Worm (Caenorhabditis elegans) whole organism, young adult: ENCODE measurements around the gene hsp-110.

Experiments
- C06A6.2 ChIP-seq: fragments of 200-800 bp; sonication (Bioruptor generic); conservative IDR thresholded peaks from 2 replicates; pipeline ENCODE4 v1.3.6; 2022; ENCODE audit warnings: missing genetic modification characterization, missing compliant biosample characterization
- C17E4.6 ChIP-seq: fragments of 200-800 bp; sonication (Bioruptor generic); IDR thresholded peaks from 2 replicates; pipeline ENCODE4 v1.3.6; 2022; ENCODE audit warnings: missing genetic modification reagents, missing genetic modification characterization, missing compliant biosample characterization
- F10E7.11 ChIP-seq: sonication (generic microtip); optimal IDR thresholded peaks from 2 replicates; lab custom pipeline; 2017; ENCODE audit warnings: mild to moderate bottlenecking, missing genetic modification characterization, moderate library complexity, missing compliant biosample characterization
- F39B2.1 ChIP-seq: fragments of 200-800 bp; sonication (Bioruptor generic); IDR thresholded peaks from 2 replicates; pipeline ENCODE4 v1.3.6; 2022; ENCODE audit warnings: missing genetic modification reagents, missing genetic modification characterization, missing compliant biosample characterization
- T07F8.4 ChIP-seq: sonication (generic microtip); optimal IDR thresholded peaks from 2 replicates; lab custom pipeline; 2016; ENCODE audit warnings: mild to moderate bottlenecking, missing genetic modification characterization, moderate library complexity, missing compliant biosample characterization
- Y56A3A.18 ChIP-seq: fragments of 200-800 bp; sonication (Bioruptor generic); IDR thresholded peaks from 2 replicates; pipeline ENCODE4 v1.3.6; 2022; ENCODE audit warnings: missing genetic modification reagents, missing genetic modification characterization, missing compliant biosample characterization
- Y79H2A.3 ChIP-seq: fragments of 200-800 bp; sonication (Bioruptor generic); conservative IDR thresholded peaks from 2 replicates; pipeline ENCODE4 v1.3.6; 2022; ENCODE audit warnings: missing genetic modification reagents, missing genetic modification characterization, missing compliant biosample characterization
- Y95B8A.8 ChIP-seq: fragments of 200-800 bp; sonication (Bioruptor generic); IDR thresholded peaks from 2 replicates; pipeline ENCODE4 v1.3.6; 2022; ENCODE audit warnings: missing genetic modification reagents, missing genetic modification characterization, missing compliant biosample characterization
- akir-1 ChIP-seq: fragments of 200-800 bp; sonication (Bioruptor generic); optimal IDR thresholded peaks from 2 replicates; lab custom pipeline; 2018; ENCODE audit warnings: mild to moderate bottlenecking, missing genetic modification characterization, moderate library complexity, missing compliant biosample characterization
- ama-1 ChIP-seq, 3 experiments: fragments of 150-350 bp in 1 of 3; sonication (generic microtip) in 2 of 3; optimal IDR thresholded peaks; 2 replicates each; lab custom pipeline; 2014 to 2018; ENCODE audit warnings: missing biosample characterization in 2 of 3, missing genetic modification characterization in 2 of 3, missing genetic modification reagents in 2 of 3
- aptf-3 ChIP-seq: fragments of 200-800 bp; sonication (Bioruptor generic); IDR thresholded peaks from 2 replicates; pipeline ENCODE4 v1.3.6; 2022; ENCODE audit warnings: missing genetic modification characterization, missing compliant biosample characterization
- atf-7 ChIP-seq: sonication (generic microtip); optimal IDR thresholded peaks from 2 replicates; lab custom pipeline; 2017; ENCODE audit warnings: mild to moderate bottlenecking, missing genetic modification characterization, missing compliant biosample characterization
- attf-3 ChIP-seq: fragments of 200-800 bp; sonication (Bioruptor generic); conservative IDR thresholded peaks from 2 replicates; pipeline ENCODE4 v1.3.6; 2022; ENCODE audit warnings: missing genetic modification reagents, missing genetic modification characterization, missing compliant biosample characterization
- ccch-3 ChIP-seq: fragments of 200-800 bp; sonication (Bioruptor generic); optimal IDR thresholded peaks from 2 replicates; lab custom pipeline; 2018; ENCODE audit warnings: mild to moderate bottlenecking, missing genetic modification characterization, missing compliant biosample characterization
- cebp-1 ChIP-seq, 2 experiments: fragments of 200-800 bp in 1 of 2; sonication (Bioruptor generic) in 1 of 2; sonication (generic microtip) in 1 of 2; IDR thresholded peaks in 1 of 2; optimal IDR thresholded peaks in 1 of 2; 2 replicates each; pipeline versions ENCODE4 v1.3.6 to Lab custom; 2017 to 2022; ENCODE audit warnings: missing compliant biosample characterization in 2 of 2, missing genetic modification characterization in 2 of 2, mild to moderate bottlenecking in 1 of 2, missing genetic modification reagents in 1 of 2, moderate library complexity in 1 of 2
- ceh-40 ChIP-seq: fragments of 200-800 bp; sonication (Bioruptor generic); IDR thresholded peaks from 2 replicates; pipeline ENCODE4 v1.3.6; 2022; ENCODE audit warnings: missing genetic modification characterization, missing compliant biosample characterization
- ceh-58 ChIP-seq: fragments of 200-800 bp; sonication (Bioruptor generic); IDR thresholded peaks from 2 replicates; pipeline ENCODE4 v1.3.6; 2022; ENCODE audit warnings: missing genetic modification characterization, missing compliant biosample characterization
- dpl-1 ChIP-seq: fragments of 150-350 bp; optimal IDR thresholded peaks from 2 replicates; lab custom pipeline; 2014; ENCODE audit warnings: missing biosample characterization, missing genetic modification reagents, missing genetic modification characterization
- egl-18 ChIP-seq: fragments of 200-800 bp; sonication (Bioruptor generic); IDR thresholded peaks from 2 replicates; pipeline ENCODE4 v1.3.6; 2022; ENCODE audit warnings: missing genetic modification reagents, missing genetic modification characterization, missing compliant biosample characterization
- egl-44 ChIP-seq: fragments of 200-800 bp; sonication (Bioruptor generic); IDR thresholded peaks from 2 replicates; pipeline ENCODE4 v1.3.6; 2022; ENCODE audit warnings: missing genetic modification reagents, missing genetic modification characterization, missing compliant biosample characterization
- egrh-3 ChIP-seq: fragments of 200-800 bp; sonication (Bioruptor generic); IDR thresholded peaks from 2 replicates; pipeline ENCODE4 v1.3.6; 2022; ENCODE audit warnings: missing genetic modification reagents, missing genetic modification characterization, missing compliant biosample characterization
- fkh-3 ChIP-seq: sonication (generic microtip); optimal IDR thresholded peaks from 2 replicates; lab custom pipeline; 2016; ENCODE audit warnings: mild to moderate bottlenecking, missing genetic modification characterization, missing compliant biosample characterization
- gei-17 ChIP-seq: fragments of 200-800 bp; sonication (Bioruptor generic); optimal IDR thresholded peaks from 2 replicates; lab custom pipeline; 2018; ENCODE audit warnings: mild to moderate bottlenecking, missing genetic modification characterization, missing compliant biosample characterization
- hlh-26 ChIP-seq: fragments of 200-800 bp; sonication (Bioruptor generic); conservative IDR thresholded peaks from 2 replicates; pipeline ENCODE4 v1.3.6; 2022; ENCODE audit warnings: missing genetic modification reagents, missing genetic modification characterization, missing compliant biosample characterization
- hmg-20 ChIP-seq: fragments of 200-800 bp; sonication (Bioruptor generic); IDR thresholded peaks from 2 replicates; pipeline ENCODE4 v1.3.6; 2022; ENCODE audit warnings: missing genetic modification reagents, missing genetic modification characterization, missing compliant biosample characterization
- lag-1 ChIP-seq: fragments of 200-800 bp; sonication (Bioruptor generic); IDR thresholded peaks from 2 replicates; pipeline ENCODE4 v1.3.6; 2022; ENCODE audit warnings: missing genetic modification reagents, missing genetic modification characterization, missing compliant biosample characterization
- lin-26 ChIP-seq: fragments of 200-800 bp; sonication (Bioruptor generic); IDR thresholded peaks from 2 replicates; pipeline ENCODE4 v1.3.6; 2022; ENCODE audit warnings: missing genetic modification reagents, missing genetic modification characterization, missing compliant biosample characterization
- lin-40 ChIP-seq: sonication (generic microtip); optimal IDR thresholded peaks from 2 replicates; lab custom pipeline; 2016; ENCODE audit warnings: missing genetic modification characterization, mild to moderate bottlenecking, missing compliant biosample characterization, missing genotype, missing genetic modification reagents
- madf-3 ChIP-seq: fragments of 200-800 bp; sonication (Bioruptor generic); IDR thresholded peaks from 2 replicates; pipeline ENCODE4 v1.3.6; 2022; ENCODE audit warnings: missing genetic modification reagents, missing genetic modification characterization, missing compliant biosample characterization
- madf-6 ChIP-seq: fragments of 200-800 bp; sonication (Bioruptor generic); IDR thresholded peaks from 2 replicates; pipeline ENCODE4 v1.3.6; 2022; ENCODE audit warnings: missing genetic modification reagents, missing genetic modification characterization, missing compliant biosample characterization
- madf-8 ChIP-seq: fragments of 200-800 bp; sonication (Bioruptor generic); conservative IDR thresholded peaks from 2 replicates; pipeline ENCODE4 v1.3.6; 2022; ENCODE audit warnings: missing genetic modification reagents, missing genetic modification characterization, missing compliant biosample characterization
- nhr-179 ChIP-seq: sonication (generic microtip); optimal IDR thresholded peaks from 2 replicates; lab custom pipeline; 2016; ENCODE audit warnings: mild to moderate bottlenecking, missing genetic modification characterization, missing compliant biosample characterization
- nhr-80 ChIP-seq: sonication (generic microtip); optimal IDR thresholded peaks from 2 replicates; lab custom pipeline; 2016; ENCODE audit warnings: missing genetic modification characterization, missing compliant biosample characterization
- nhr-90 ChIP-seq: sonication (generic microtip); optimal IDR thresholded peaks from 2 replicates; lab custom pipeline; 2016; ENCODE audit warnings: missing genotype, mild to moderate bottlenecking, missing genetic modification characterization, missing compliant biosample characterization
- rcor-1 ChIP-seq: fragments of 200-800 bp; sonication (Bioruptor generic); IDR thresholded peaks from 2 replicates; pipeline ENCODE4 v1.3.6; 2022; ENCODE audit warnings: missing genetic modification reagents, missing genetic modification characterization, missing compliant biosample characterization
- rec-8 ChIP-seq, 2 experiments: sonication (generic microtip); optimal IDR thresholded peaks; 2 replicates each; lab custom pipeline; 2016; ENCODE audit warnings: mild to moderate bottlenecking in 2 of 2, missing genetic modification characterization in 2 of 2, missing genetic modification reagents in 2 of 2, missing genotype in 2 of 2, missing biosample characterization in 1 of 2, missing compliant biosample characterization in 1 of 2, moderate library complexity in 1 of 2
- sdz-38 ChIP-seq: sonication (generic microtip); optimal IDR thresholded peaks from 2 replicates; lab custom pipeline; 2016; ENCODE audit warnings: missing genotype, missing genetic modification characterization, missing compliant biosample characterization
- sea-2 ChIP-seq: fragments of 200-800 bp; sonication (Bioruptor generic); IDR thresholded peaks from 2 replicates; pipeline ENCODE4 v1.3.6; 2022; ENCODE audit warnings: missing genetic modification characterization, missing compliant biosample characterization
- snpc-1.3 ChIP-seq: sonication (generic microtip); optimal IDR thresholded peaks from 2 replicates; lab custom pipeline; 2017; ENCODE audit warnings: missing genetic modification characterization, mild to moderate bottlenecking, missing compliant biosample characterization, antibody characterized with exemption, moderate library complexity, missing genotype, missing genetic modification reagents; ENCODE audit not compliant: insufficient read depth
- snpc-3.4 ChIP-seq: sonication (generic microtip); optimal IDR thresholded peaks from 2 replicates; lab custom pipeline; 2017; ENCODE audit warnings: missing genetic modification characterization, mild to moderate bottlenecking, missing compliant biosample characterization, antibody characterized with exemption, moderate library complexity, missing genotype, missing genetic modification reagents
- snpc-4 ChIP-seq, 5 experiments: fragments of 150-350 bp in 1 of 5; sonication (generic microtip) in 4 of 5; optimal IDR thresholded peaks; 2 replicates each; lab custom pipeline; 2014 to 2018; ENCODE audit warnings: missing genetic modification characterization in 5 of 5, missing biosample characterization in 3 of 5, antibody characterized with exemption in 2 of 5, mild to moderate bottlenecking in 2 of 5, missing compliant biosample characterization in 2 of 5, missing genotype in 2 of 5, moderate library complexity in 2 of 5, missing genetic modification reagents in 1 of 5
- tbp1 ChIP-seq: fragments of 200-800 bp; sonication (Bioruptor generic); optimal IDR thresholded peaks from 2 replicates; lab custom pipeline; 2018; ENCODE audit warnings: mild to moderate bottlenecking, missing genetic modification characterization, missing compliant biosample characterization
- tlf-1 ChIP-seq: fragments of 200-800 bp; sonication (Bioruptor generic); optimal IDR thresholded peaks from 2 replicates; lab custom pipeline; 2018; ENCODE audit warnings: mild to moderate bottlenecking, missing genetic modification characterization, missing compliant biosample characterization
- unc-62 ChIP-seq: fragments of 150-350 bp; optimal IDR thresholded peaks from 2 replicates; lab custom pipeline; 2014; ENCODE audit warnings: missing biosample characterization, missing genetic modification reagents, missing genetic modification characterization
- ztf-22 ChIP-seq: fragments of 200-800 bp; sonication (Bioruptor generic); optimal IDR thresholded peaks from 2 replicates; lab custom pipeline; 2018; ENCODE audit warnings: mild to moderate bottlenecking, missing genetic modification characterization, moderate library complexity, missing compliant biosample characterization
- ztf-25 ChIP-seq: fragments of 200-800 bp; sonication (Bioruptor generic); IDR thresholded peaks from 2 replicates; pipeline ENCODE4 v1.3.6; 2022; ENCODE audit warnings: missing genetic modification reagents, missing genetic modification characterization, missing compliant biosample characterization

Gene hsp-110

ce11 chrIII:8446940-8447403, 263 bp upstream of the hsp-110 start, which contains the start of gene rpn-3 (continued):
- TF ChIP-seq attf-3 (peak; percentile 84), ztf-25 (no peak), sdz-38 (tag; lab: Kevin White, UChicago) (no peak), atf-7 (tag; lab: Kevin White, UChicago) (peak; percentile 89), lin-26 (GFP tag; lab: Robert Waterston, UW) (no peak), lag-1 (GFP tag; lab: Robert Waterston, UW) (no peak), C06A6.2 (GFP tag; lab: Robert Waterston, UW) (peak; percentile 84), C17E4.6 (GFP tag; lab: Robert Waterston, UW) (peak; percentile 89; the same call in 1 of the 2 replicates), rcor-1 (GFP tag; lab: Robert Waterston, UW) (peak; percentile 94), ceh-40 (no peak), F10E7.11 (tag; lab: Kevin White, UChicago) (no peak), nhr-80 (tag; lab: Kevin White, UChicago) (peak; percentile 19), Y56A3A.18 (GFP tag; lab: Robert Waterston, UW) (peak; percentile 71), snpc-1.3 (tag; lab: Kevin White, UChicago) (peak; percentile 78), madf-6 (GFP tag; lab: Robert Waterston, UW) (peak; percentile 96), tlf-1 (GFP tag; lab: Kevin White, UChicago) (peak; percentile 96), gei-17 (GFP tag; lab: Kevin White, UChicago) (peak; percentile 77), sea-2 (no peak), nhr-90 (tag; lab: Kevin White, UChicago) (no peak), hmg-20 (GFP tag; lab: Robert Waterston, UW) (0 out of 2 replicates have a peak, but pooled peaks have one; percentile 68), madf-8 (GFP tag; lab: Robert Waterston, UW) (peak; percentile 80), rec-8 (tag; optimal IDR thresholded peaks at IDR 0.05; lab: Kevin White, UChicago) (peak in 1 of 2 experiments; percentile 26), fkh-3 (no peak), aptf-3 (GFP tag; lab: Robert Waterston, UW) (0 out of 2 replicates have a peak, but pooled peaks have one; percentile 32), madf-3 (GFP tag; lab: Robert Waterston, UW) (peak; percentile 94), egrh-3 (GFP tag; lab: Robert Waterston, UW) (no peak), ama-1 (optimal IDR thresholded peaks at IDR 0.05; lab: Kevin White, UChicago) (no peak), ama-1 (GFP tag; optimal IDR thresholded peaks at IDR 0.05; lab: Kevin White, UChicago) (no peak), cebp-1 (GFP tag; IDR thresholded peaks at IDR 0.05; lab: Robert Waterston, UW) (peak; percentile 65), cebp-1 (tag; optimal IDR thresholded peaks at IDR 0.05; lab: Kevin White, UChicago) (peak; percentile 77), hlh-26 (GFP tag; lab: Robert Waterston, UW) (no peak), Y79H2A.3 (GFP tag; lab: Robert Waterston, UW) (0 out of 2 replicates have a peak, but pooled peaks have one; percentile 56), tbp1 (GFP tag; lab: Kevin White, UChicago) (peak; percentile 79), F39B2.1 (GFP tag; lab: Robert Waterston, UW) (0 out of 2 replicates have a peak, but pooled peaks have one; percentile 71), Y95B8A.8 (GFP tag; lab: Robert Waterston, UW) (peak; percentile 75; the same call in 1 of the 2 replicates), dpl-1 (GFP tag; lab: Kevin White, UChicago) (peak; percentile 64), lin-40 (peak; percentile 96), snpc-4 (GFP tag; optimal IDR thresholded peaks at IDR 0.05; lab: Kevin White, UChicago) (peak; percentile 38), snpc-4 (tag; optimal IDR thresholded peaks at IDR 0.05; lab: Kevin White, UChicago) (peak; percentile 46 to 84 (median 66)), T07F8.4 (tag; lab: Kevin White, UChicago) (no peak), egl-44 (GFP tag; lab: Robert Waterston, UW) (peak; percentile 67; the same call in 1 of the 2 replicates), unc-62 (GFP tag; lab: Kevin White, UChicago) (peak; percentile 2), ccch-3 (GFP tag; lab: Kevin White, UChicago) (no peak), egl-18 (no peak), ztf-22 (no peak), snpc-3.4 (tag; lab: Kevin White, UChicago) (peak; percentile 93), akir-1 (no peak), nhr-179 (tag; lab: Kevin White, UChicago) (no peak), ceh-58 (no peak)
